Worm (Caenorhabditis elegans) whole organism, mixed stage, embryonic: Measurements from ENCODE around the gene hst-3.2.

ENCODE experiments used
- M03D4.4 ChIP-seq: sonication (generic microtip); optimal IDR thresholded peaks from 2 replicates; lab custom pipeline; 2017; ENCODE audit warnings: mild to moderate bottlenecking, missing genetic modification characterization, missing compliant biosample characterization
- ceh-39 ChIP-seq: fragments of 150-350 bp; optimal IDR thresholded peaks from 2 replicates; lab custom pipeline; 2014; ENCODE audit warnings: missing biosample characterization, missing genetic modification characterization
- ceh-43 ChIP-seq: fragments of 200-800 bp; sonication (Bioruptor generic); optimal IDR thresholded peaks from 2 replicates; lab custom pipeline; 2018; ENCODE audit warnings: mild to moderate bottlenecking, missing genetic modification characterization, moderate library complexity, missing compliant biosample characterization
- ceh-83 ChIP-seq: fragments of 200-800 bp; sonication (Bioruptor generic); optimal IDR thresholded peaks from 2 replicates; lab custom pipeline; 2018; ENCODE audit warnings: mild to moderate bottlenecking, missing genetic modification characterization, missing compliant biosample characterization
- ces-1 ChIP-seq: fragments of 150-350 bp; optimal IDR thresholded peaks from 2 replicates; lab custom pipeline; 2014; ENCODE audit warnings: missing biosample characterization, missing genetic modification reagents, missing genetic modification characterization
- drap-1 ChIP-seq: fragments of 200-800 bp; sonication (Bioruptor generic); optimal IDR thresholded peaks from 3 replicates; lab custom pipeline; 2018; ENCODE audit warnings: mild to moderate bottlenecking, missing genetic modification characterization, missing compliant biosample characterization
- elt-1 ChIP-seq: sonication (generic microtip); optimal IDR thresholded peaks from 2 replicates; lab custom pipeline; 2017; ENCODE audit warnings: missing genetic modification characterization, mild to moderate bottlenecking, missing compliant biosample characterization, antibody characterized with exemption, moderate library complexity, borderline replicate concordance; ENCODE audit not compliant: insufficient read depth
- elt-3 ChIP-seq: fragments of 150-350 bp; optimal IDR thresholded peaks from 2 replicates; lab custom pipeline; 2014; ENCODE audit warnings: missing biosample characterization, missing genetic modification characterization
- flh-1 ChIP-seq: fragments of 200-800 bp; sonication (Bioruptor generic); optimal IDR thresholded peaks from 2 replicates; lab custom pipeline; 2018; ENCODE audit warnings: mild to moderate bottlenecking, missing genetic modification characterization, moderate library complexity, missing compliant biosample characterization
- ham-2 ChIP-seq: fragments of 200-800 bp; sonication (Bioruptor generic); optimal IDR thresholded peaks from 2 replicates; lab custom pipeline; 2018; ENCODE audit warnings: mild to moderate bottlenecking, missing genetic modification characterization, missing compliant biosample characterization
- hlh-1 ChIP-seq: fragments of 150-350 bp; optimal IDR thresholded peaks from 2 replicates; lab custom pipeline; 2014; ENCODE audit warnings: missing biosample characterization, missing genetic modification reagents, missing genetic modification characterization
- lin-13 ChIP-seq: fragments of 150-350 bp; optimal IDR thresholded peaks from 2 replicates; lab custom pipeline; 2014; ENCODE audit warnings: missing biosample characterization, missing genetic modification characterization
- lin-32 ChIP-seq: fragments of 200-800 bp; sonication (Bioruptor generic); optimal IDR thresholded peaks from 2 replicates; lab custom pipeline; 2018; ENCODE audit warnings: mild to moderate bottlenecking, missing genetic modification characterization, missing compliant biosample characterization
- lsy-2 ChIP-seq: fragments of 150-350 bp; optimal IDR thresholded peaks from 2 replicates; lab custom pipeline; 2014; ENCODE audit warnings: missing biosample characterization, missing genetic modification characterization
- mab-5 ChIP-seq: fragments of 150-350 bp; optimal IDR thresholded peaks from 2 replicates; lab custom pipeline; 2014; ENCODE audit warnings: missing biosample characterization, missing genetic modification characterization
- mep-1 ChIP-seq: fragments of 150-350 bp; optimal IDR thresholded peaks from 2 replicates; lab custom pipeline; 2017; ENCODE audit warnings: missing biosample characterization, missing genetic modification reagents, missing genetic modification characterization, inconsistent platforms
- mls-2 ChIP-seq: sonication (generic microtip); optimal IDR thresholded peaks from 2 replicates; lab custom pipeline; 2016; ENCODE audit warnings: mild to moderate bottlenecking, missing genetic modification characterization, moderate library complexity, missing compliant biosample characterization
- nhr-12 ChIP-seq: fragments of 150-350 bp; optimal IDR thresholded peaks from 2 replicates; lab custom pipeline; 2014; ENCODE audit warnings: missing biosample characterization, missing genetic modification characterization
- nhr-237 ChIP-seq: fragments of 150-350 bp; optimal IDR thresholded peaks from 2 replicates; lab custom pipeline; 2014; ENCODE audit warnings: missing biosample characterization, missing genetic modification characterization
- nhr-28 ChIP-seq: fragments of 150-350 bp; optimal IDR thresholded peaks from 2 replicates; lab custom pipeline; 2014; ENCODE audit warnings: missing biosample characterization, missing genetic modification characterization
- pha-4 ChIP-seq: fragments of 150-350 bp; optimal IDR thresholded peaks from 2 replicates; lab custom pipeline; 2018; ENCODE audit warnings: missing biosample characterization, missing genetic modification reagents, missing genetic modification characterization
- sem-2 ChIP-seq: fragments of 200-800 bp; sonication (Bioruptor generic); optimal IDR thresholded peaks from 2 replicates; lab custom pipeline; 2018; ENCODE audit warnings: mild to moderate bottlenecking, missing genetic modification characterization, missing compliant biosample characterization
- sptf-1 ChIP-seq: sonication (generic microtip); optimal IDR thresholded peaks from 2 replicates; lab custom pipeline; 2017; ENCODE audit warnings: mild to moderate bottlenecking, missing genetic modification characterization, moderate library complexity, missing compliant biosample characterization
- tbx-8 ChIP-seq: fragments of 200-800 bp; sonication (Bioruptor generic); optimal IDR thresholded peaks from 2 replicates; lab custom pipeline; 2018; ENCODE audit warnings: mild to moderate bottlenecking, missing genetic modification characterization, moderate library complexity, missing compliant biosample characterization
- unc-120 ChIP-seq: sonication (generic microtip); optimal IDR thresholded peaks from 2 replicates; lab custom pipeline; 2017; ENCODE audit warnings: missing genetic modification characterization, missing compliant biosample characterization; ENCODE audit not compliant: poor library complexity, severe bottlenecking
- unc-39 ChIP-seq: fragments of 150-350 bp; optimal IDR thresholded peaks from 2 replicates; lab custom pipeline; 2014; ENCODE audit warnings: missing biosample characterization, missing genetic modification characterization
- unc-62 ChIP-seq: fragments of 150-350 bp; optimal IDR thresholded peaks from 2 replicates; lab custom pipeline; 2014; ENCODE audit warnings: missing biosample characterization, missing genetic modification reagents, missing genetic modification characterization
- zip-8 ChIP-seq: fragments of 150-350 bp; optimal IDR thresholded peaks from 2 replicates; lab custom pipeline; 2014; ENCODE audit warnings: missing biosample characterization, missing genetic modification characterization

Gene hst-3.2

DNA sequence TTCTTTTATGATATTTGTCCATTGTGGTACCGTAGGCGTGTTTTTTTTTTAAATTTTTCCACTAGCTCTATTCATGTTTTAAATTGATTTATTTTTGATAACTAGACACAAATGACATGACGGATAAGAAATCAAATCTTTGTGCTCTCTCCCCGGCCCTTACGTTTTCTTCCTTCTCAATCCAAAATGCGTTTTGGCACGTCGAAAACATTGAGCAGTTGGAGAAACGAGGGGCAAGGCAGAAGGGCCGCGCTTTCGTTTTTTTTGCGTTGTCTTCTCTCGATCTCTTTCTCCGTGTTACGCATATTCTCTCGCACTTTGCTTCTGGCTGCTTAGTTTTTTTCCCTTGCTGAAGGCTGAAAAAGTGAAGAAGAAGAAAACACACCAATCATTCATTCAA is 15.3 kb upstream of the hst-3.2 start:
- no peak for TF ChIP-seq lin-13 (tag; lab: Kevin White, UChicago)
- TF ChIP-seq ces-1 (GFP tag; lab: Kevin White, UChicago) = peak; percentile 51
- no peak for TF ChIP-seq tbx-8
- TF ChIP-seq unc-120 (tag; lab: Kevin White, UChicago) = no peak
- TF ChIP-seq nhr-28 (tag; lab: Kevin White, UChicago) = no peak
- TF ChIP-seq ham-2 (GFP tag; lab: Kevin White, UChicago) = no peak
- TF ChIP-seq nhr-12 = no peak
- TF ChIP-seq hlh-1 (tag; lab: Kevin White, UChicago) = peak; percentile 21
- TF ChIP-seq mls-2 (tag; lab: Kevin White, UChicago) = no peak
- no peak for TF ChIP-seq lin-32
- TF ChIP-seq flh-1 = no peak
- no peak for TF ChIP-seq ceh-83 (GFP tag; lab: Kevin White, UChicago)
- TF ChIP-seq M03D4.4 (tag; lab: Kevin White, UChicago) = no peak
- no peak for TF ChIP-seq drap-1 (GFP tag; lab: Kevin White, UChicago)
- peak; percentile 37 for TF ChIP-seq unc-62 (GFP tag; lab: Kevin White, UChicago)
- TF ChIP-seq ceh-39 = no peak

DNA sequence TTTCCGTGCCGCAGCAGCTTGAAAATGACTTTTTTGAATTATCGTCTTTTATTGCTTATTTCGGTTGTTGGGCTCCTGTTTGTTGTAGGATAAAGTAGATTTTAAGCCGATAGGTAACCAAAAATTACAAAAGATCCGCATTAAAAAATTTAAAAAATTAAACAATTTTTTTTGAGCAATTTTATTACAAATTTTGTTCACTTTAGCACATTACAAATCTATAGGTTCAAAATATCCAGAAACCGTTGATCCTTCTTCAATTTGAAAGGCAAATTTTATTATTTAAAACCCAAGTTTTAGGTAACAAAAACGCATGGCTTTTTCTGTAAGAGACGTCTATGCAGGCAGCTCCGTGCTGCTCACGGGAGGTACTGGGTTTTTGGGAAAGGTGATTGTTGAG is 9.3 kb upstream of the hst-3.2 start, which contains the start of gene fard-1:
Gene fard-1 (plus strand): TSS at position 301 of the 400 bp plus-strand sequence.
- TF ChIP-seq ces-1 (GFP tag; lab: Kevin White, UChicago) (no peak), zip-8 (tag; lab: Kevin White, UChicago) (no peak), unc-39 (no peak)

DNA sequence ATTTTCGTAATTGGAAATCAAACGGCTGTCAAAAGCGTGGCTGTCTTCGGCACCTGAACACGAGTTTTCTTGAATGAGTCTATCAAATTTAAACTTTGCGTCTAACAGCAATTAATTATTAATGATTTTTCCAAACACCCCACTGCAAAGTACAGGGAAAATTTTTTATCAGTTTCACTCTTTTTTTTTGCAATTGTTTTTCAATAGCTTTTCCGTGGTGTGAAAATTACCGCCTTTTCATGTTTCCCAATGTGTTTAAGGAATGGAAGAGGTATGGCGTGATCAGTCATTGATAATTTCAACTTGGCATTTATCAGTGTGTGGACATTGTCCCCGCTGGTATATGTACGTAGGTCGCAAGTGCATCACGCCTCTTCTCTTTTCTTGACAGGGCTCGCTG is 8.1 kb upstream of the hst-3.2 start:
- no peak for TF ChIP-seq mep-1 (tag; lab: Kevin White, UChicago)
- no peak for TF ChIP-seq zip-8 (tag; lab: Kevin White, UChicago)
- no peak for TF ChIP-seq lin-13 (tag; lab: Kevin White, UChicago)
- no peak for TF ChIP-seq nhr-237 (tag; lab: Kevin White, UChicago)
- no peak for TF ChIP-seq lin-32
- TF ChIP-seq unc-62 (GFP tag; lab: Kevin White, UChicago) = no peak
- no peak for TF ChIP-seq mls-2 (tag; lab: Kevin White, UChicago)
- no peak for TF ChIP-seq sptf-1
- no peak for TF ChIP-seq ces-1 (GFP tag; lab: Kevin White, UChicago)
- no peak for TF ChIP-seq ham-2 (GFP tag; lab: Kevin White, UChicago)
- TF ChIP-seq M03D4.4 (tag; lab: Kevin White, UChicago) = no peak
- TF ChIP-seq lsy-2 (tag; lab: Kevin White, UChicago) = no peak
- no peak for TF ChIP-seq elt-3 (tag; lab: Kevin White, UChicago)
- TF ChIP-seq sem-2 (GFP tag; lab: Kevin White, UChicago) = no peak
- no peak for TF ChIP-seq pha-4 (tag; lab: Kevin White, UChicago)
- TF ChIP-seq flh-1 = no peak
- TF ChIP-seq, all 35 proteins: peak for 0

- peak; percentile 51 for TF ChIP-seq elt-1
- no peak for TF ChIP-seq flh-1
- TF ChIP-seq lsy-2 (tag; lab: Kevin White, UChicago) = no peak
- TF ChIP-seq unc-62 (GFP tag; lab: Kevin White, UChicago) = peak; percentile 50
- no peak for TF ChIP-seq mep-1 (tag; lab: Kevin White, UChicago)
Measured at ce11 chrX:2928089-2928488, 4.3 kb upstream of the hst-3.2 start.

- TF ChIP-seq ces-1 (GFP tag; lab: Kevin White, UChicago) = peak; percentile 68
- no peak for TF ChIP-seq tbx-8
- no peak for TF ChIP-seq unc-120 (tag; lab: Kevin White, UChicago)
Measured at ce11 chrX:2927576-2927975, 3.8 kb upstream of the hst-3.2 start.

ce11 chrX:2925950-2926349 is 2.2 kb upstream of the hst-3.2 start:
- TF ChIP-seq ces-1 (GFP tag; lab: Kevin White, UChicago) = peak; percentile 90
- no peak for TF ChIP-seq zip-8 (tag; lab: Kevin White, UChicago)
- TF ChIP-seq, all 35 proteins: peak for 1

ce11 chrX:2924438-2924837 is 650 bp upstream of the hst-3.2 start:
- TF ChIP-seq ceh-43 (GFP tag; lab: Kevin White, UChicago) = no peak
- TF ChIP-seq ces-1 (GFP tag; lab: Kevin White, UChicago) = peak; percentile 91
- TF ChIP-seq hlh-1 (tag; lab: Kevin White, UChicago) = no peak
- TF ChIP-seq mab-5 (tag; lab: Kevin White, UChicago) = no peak
